Fruit fly (Drosophila melanogaster) whole organism, embryonic: Measurements from ENCODE around the gene nonC.

Experiments used
- Asciz ChIP-seq: fragments of 200-800 bp; sonication (Bioruptor generic); optimal IDR thresholded peaks from 2 replicates; lab custom pipeline; 2017; ENCODE audit warnings: missing biosample characterization, mild to moderate bottlenecking, missing genetic modification characterization, missing genetic modification reagents
- BEAF-32 ChIP-seq: fragments of 200-800 bp; sonication (Bioruptor generic); optimal IDR thresholded peaks from 3 replicates; lab custom pipeline; 2017; ENCODE audit warnings: missing biosample characterization, missing genetic modification characterization, mild to moderate bottlenecking, moderate library complexity, missing genetic modification reagents
- Bteb2 ChIP-seq: fragments of 200-800 bp; sonication (Bioruptor generic); optimal IDR thresholded peaks from 2 replicates; lab custom pipeline; 2016; ENCODE audit warnings: missing biosample characterization, missing genetic modification characterization
- CG10654 ChIP-seq: fragments of 200-800 bp; sonication (Bioruptor generic); optimal IDR thresholded peaks from 2 replicates; lab custom pipeline; 2016; ENCODE audit warnings: missing biosample characterization, missing genetic modification characterization
- CG11398 ChIP-seq: fragments of 200-800 bp; sonication (Bioruptor generic); optimal IDR thresholded peaks from 2 replicates; lab custom pipeline; 2016; ENCODE audit warnings: missing biosample characterization, missing genetic modification characterization
- CG11695 ChIP-seq: fragments of 200-800 bp; sonication (Bioruptor generic); IDR thresholded peaks from 3 replicates; pipeline ENCODE4 v1.3.6; 2022; ENCODE audit warnings: missing biosample characterization, missing genetic modification characterization
- CG12391 ChIP-seq: fragments of 200-800 bp; sonication (Bioruptor generic); optimal IDR thresholded peaks from 3 replicates; lab custom pipeline; 2018; ENCODE audit warnings: missing biosample characterization, mild to moderate bottlenecking, missing genetic modification characterization, moderate library complexity
- CG13894 ChIP-seq: fragments of 200-800 bp; sonication (Bioruptor generic); optimal IDR thresholded peaks from 3 replicates; lab custom pipeline; 2018; ENCODE audit warnings: missing biosample characterization, mild to moderate bottlenecking, missing genetic modification characterization, moderate library complexity
- CG14860 ChIP-seq: fragments of 200-800 bp; sonication (Bioruptor generic); IDR thresholded peaks from 3 replicates; pipeline ENCODE4 v1.3.6; 2022; ENCODE audit warnings: missing biosample characterization, missing genetic modification characterization; ENCODE audit not compliant: partially characterized antibody
- CG17359 ChIP-seq: fragments of 200-800 bp; sonication (Bioruptor generic); optimal IDR thresholded peaks from 3 replicates; lab custom pipeline; 2018; ENCODE audit warnings: missing biosample characterization, mild to moderate bottlenecking, missing genetic modification characterization, moderate library complexity
- CG17912 ChIP-seq: fragments of 200-800 bp; sonication (Bioruptor generic); optimal IDR thresholded peaks from 2 replicates; lab custom pipeline; 2018; ENCODE audit warnings: missing biosample characterization, mild to moderate bottlenecking, missing genetic modification characterization
- CG1792 ChIP-seq: fragments of 200-800 bp; sonication (Bioruptor generic); optimal IDR thresholded peaks from 2 replicates; lab custom pipeline; 2016; ENCODE audit warnings: missing biosample characterization, missing genetic modification characterization
- CG31224 ChIP-seq: fragments of 200-800 bp; sonication (Bioruptor generic); IDR thresholded peaks from 2 replicates; pipeline ENCODE4 v1.3.6; 2022; ENCODE audit warnings: missing biosample characterization, missing genetic modification characterization
- CG32532 ChIP-seq: fragments of 200-800 bp; sonication (Bioruptor generic); IDR thresholded peaks from 2 replicates; pipeline ENCODE4 v1.3.6; 2022; ENCODE audit warnings: missing biosample characterization, missing genetic modification characterization
- CG42726 ChIP-seq: fragments of 200-800 bp; sonication (Bioruptor generic); IDR thresholded peaks from 2 replicates; pipeline ENCODE4 v1.3.6; 2022; ENCODE audit warnings: missing biosample characterization, missing genetic modification characterization; ENCODE audit not compliant: partially characterized antibody
- CG4424 ChIP-seq: fragments of 200-800 bp; sonication (Bioruptor generic); optimal IDR thresholded peaks from 3 replicates; lab custom pipeline; 2016; ENCODE audit warnings: missing biosample characterization, missing genetic modification characterization
- CG7271 ChIP-seq: fragments of 200-800 bp; sonication (Bioruptor generic); optimal IDR thresholded peaks from 2 replicates; lab custom pipeline; 2018; ENCODE audit warnings: missing biosample characterization, mild to moderate bottlenecking, missing genetic modification characterization, moderate library complexity
- CTCF ChIP-seq: fragments of 200-800 bp; sonication (Bioruptor generic); optimal IDR thresholded peaks from 2 replicates; lab custom pipeline; 2017; ENCODE audit warnings: missing biosample characterization, mild to moderate bottlenecking, missing genetic modification characterization, moderate library complexity
- CrebB ChIP-seq: fragments of 200-800 bp; sonication (Bioruptor generic); optimal IDR thresholded peaks from 3 replicates; lab custom pipeline; 2018; ENCODE audit warnings: missing biosample characterization, mild to moderate bottlenecking, missing genetic modification characterization
- GATAe ChIP-seq: fragments of 200-800 bp; sonication (Bioruptor generic); conservative IDR thresholded peaks from 2 replicates; pipeline ENCODE4 v1.3.6; 2022; ENCODE audit warnings: missing biosample characterization, missing genetic modification characterization
- Lhr ChIP-seq: fragments of 200-800 bp; sonication (Bioruptor generic); optimal IDR thresholded peaks from 3 replicates; lab custom pipeline; 2017; ENCODE audit warnings: mild to moderate bottlenecking, missing biosample characterization, missing genetic modification reagents, missing genetic modification characterization
- MESR4 ChIP-seq: fragments of 200-800 bp; sonication (Bioruptor generic); optimal IDR thresholded peaks from 2 replicates; lab custom pipeline; 2018; ENCODE audit warnings: missing biosample characterization, mild to moderate bottlenecking, missing genetic modification characterization, moderate library complexity
- MTF-1 ChIP-seq: fragments of 200-800 bp; sonication (Bioruptor generic); optimal IDR thresholded peaks from 2 replicates; lab custom pipeline; 2018; ENCODE audit warnings: missing biosample characterization, mild to moderate bottlenecking, missing genetic modification characterization, borderline replicate concordance
- NFAT ChIP-seq: fragments of 200-800 bp; sonication (Bioruptor generic); IDR thresholded peaks from 2 replicates; pipeline ENCODE4 v1.3.6; 2022; ENCODE audit warnings: missing biosample characterization, missing genetic modification characterization
- Opbp ChIP-seq: fragments of 200-800 bp; sonication (Bioruptor generic); IDR thresholded peaks from 3 replicates; pipeline ENCODE4 v1.3.6; 2022; ENCODE audit warnings: missing biosample characterization, missing genetic modification characterization; ENCODE audit not compliant: partially characterized antibody
- Optix ChIP-seq: fragments of 200-800 bp; sonication (Bioruptor generic); IDR thresholded peaks from 3 replicates; pipeline ENCODE4 v1.3.6; 2022; ENCODE audit warnings: missing biosample characterization, missing genetic modification characterization
- Pdp1 ChIP-seq, 2 experiments: fragments of 200-800 bp; sonication (Bioruptor generic); optimal IDR thresholded peaks; 3 replicates each; lab custom pipeline; 2016; ENCODE audit warnings: missing biosample characterization in 2 of 2, missing genetic modification characterization in 2 of 2, mild to moderate bottlenecking in 1 of 2, moderate library complexity in 1 of 2
- Taf1 ChIP-seq: fragments of 200-800 bp; sonication (Bioruptor generic); IDR thresholded peaks from 2 replicates; pipeline ENCODE4 v1.3.6; 2022; ENCODE audit warnings: missing biosample characterization, missing genetic modification characterization
- ac ChIP-seq: fragments of 200-800 bp; sonication (Bioruptor generic); optimal IDR thresholded peaks from 3 replicates; lab custom pipeline; 2017; ENCODE audit warnings: missing biosample characterization, mild to moderate bottlenecking, missing genetic modification characterization
- ash1 ChIP-seq: fragments of 200-800 bp; sonication (Bioruptor generic); optimal IDR thresholded peaks from 2 replicates; lab custom pipeline; 2018; ENCODE audit warnings: missing biosample characterization, mild to moderate bottlenecking, missing genetic modification characterization
- bcd ChIP-seq: fragments of 200-800 bp; sonication (Bioruptor generic); optimal IDR thresholded peaks from 2 replicates; lab custom pipeline; 2017; ENCODE audit warnings: missing biosample characterization, mild to moderate bottlenecking, missing genetic modification characterization
- bowl ChIP-seq: fragments of 200-800 bp; sonication (Bioruptor generic); IDR thresholded peaks from 2 replicates; pipeline ENCODE4 v1.3.6; 2022; ENCODE audit warnings: missing biosample characterization, missing genetic modification characterization
- bsh ChIP-seq, 2 experiments: fragments of 200-800 bp; sonication (Bioruptor generic); optimal IDR thresholded peaks; 2 replicates each; lab custom pipeline; 2017 to 2018; ENCODE audit warnings: mild to moderate bottlenecking in 2 of 2, missing biosample characterization in 2 of 2, missing genetic modification characterization in 2 of 2, moderate library complexity in 1 of 2
- btn ChIP-seq: fragments of 200-800 bp; sonication (Bioruptor generic); optimal IDR thresholded peaks from 2 replicates; lab custom pipeline; 2016; ENCODE audit warnings: missing biosample characterization, missing genetic modification characterization
- dpn ChIP-seq, 2 experiments: fragments of 200-800 bp; sonication (Bioruptor generic); optimal IDR thresholded peaks; 3 replicates each; lab custom pipeline; 2016; ENCODE audit warnings: missing biosample characterization in 2 of 2, missing genetic modification characterization in 2 of 2
- exex ChIP-seq: fragments of 200-800 bp; sonication (Bioruptor generic); optimal IDR thresholded peaks from 4 replicates; lab custom pipeline; 2018; ENCODE audit warnings: missing biosample characterization, mild to moderate bottlenecking, missing genetic modification characterization, moderate library complexity
- fd64A ChIP-seq: fragments of 200-800 bp; sonication (Bioruptor generic); optimal IDR thresholded peaks from 3 replicates; lab custom pipeline; 2018; ENCODE audit warnings: missing biosample characterization, mild to moderate bottlenecking, missing genetic modification characterization
- fru ChIP-seq: fragments of >200 bp; optimal IDR thresholded peaks from 2 replicates; lab custom pipeline; 2017
- gcm2 ChIP-seq: fragments of 200-800 bp; sonication (Bioruptor generic); optimal IDR thresholded peaks from 2 replicates; lab custom pipeline; 2016; ENCODE audit warnings: missing biosample characterization, missing genetic modification characterization
- grn ChIP-seq: fragments of 200-800 bp; sonication (Bioruptor generic); optimal IDR thresholded peaks from 3 replicates; lab custom pipeline; 2017; ENCODE audit warnings: missing biosample characterization, missing genetic modification characterization
- ken ChIP-seq: fragments of 200-800 bp; sonication (Bioruptor generic); IDR thresholded peaks from 3 replicates; pipeline ENCODE4 v1.3.6; 2022; ENCODE audit warnings: missing biosample characterization, missing genetic modification characterization
- knrl ChIP-seq: fragments of 200-800 bp; sonication (Bioruptor generic); IDR thresholded peaks from 3 replicates; pipeline ENCODE4 v1.3.6; 2022; ENCODE audit warnings: missing biosample characterization, missing genetic modification characterization; ENCODE audit not compliant: partially characterized antibody
- lbe ChIP-seq: fragments of 200-800 bp; sonication (Bioruptor generic); optimal IDR thresholded peaks from 2 replicates; lab custom pipeline; 2016; ENCODE audit warnings: missing biosample characterization, mild to moderate bottlenecking, missing genetic modification characterization
- org-1 ChIP-seq: fragments of 200-800 bp; sonication (Bioruptor generic); optimal IDR thresholded peaks from 2 replicates; lab custom pipeline; 2017; ENCODE audit warnings: missing biosample characterization, missing genetic modification characterization
- pan ChIP-seq, 4 experiments: fragments of >200 bp in 3 of 4; fragments of 200-800 bp in 1 of 4; sonication (Bioruptor generic) in 1 of 4; optimal IDR thresholded peaks in 3 of 4; IDR thresholded peaks in 1 of 4; 2 replicates each; pipeline versions ENCODE4 v1.3.6 to Lab custom; 2017 to 2022; ENCODE audit warnings: missing biosample characterization in 2 of 4, missing genetic modification characterization in 2 of 4, mixed read lengths in 1 of 4
- pum ChIP-seq: fragments of 200-800 bp; sonication (Bioruptor generic); optimal IDR thresholded peaks from 2 replicates; lab custom pipeline; 2016; ENCODE audit warnings: missing biosample characterization, missing genetic modification characterization
- shn ChIP-seq: fragments of 200-800 bp; sonication (Bioruptor generic); optimal IDR thresholded peaks from 3 replicates; lab custom pipeline; 2016; ENCODE audit warnings: missing biosample characterization, missing genetic modification characterization
- sim ChIP-seq: fragments of 200-800 bp; sonication (Bioruptor generic); IDR thresholded peaks from 2 replicates; pipeline ENCODE4 v1.3.6; 2022; ENCODE audit warnings: missing biosample characterization, missing genetic modification characterization
- tin ChIP-seq: fragments of 200-800 bp; sonication (Bioruptor generic); optimal IDR thresholded peaks from 3 replicates; lab custom pipeline; 2016; ENCODE audit warnings: missing biosample characterization, missing genetic modification characterization
- unpg ChIP-seq: fragments of 200-800 bp; sonication (Bioruptor generic); optimal IDR thresholded peaks from 3 replicates; lab custom pipeline; 2018; ENCODE audit warnings: missing biosample characterization, mild to moderate bottlenecking, missing genetic modification characterization, moderate library complexity

The nonC gene

DNA sequence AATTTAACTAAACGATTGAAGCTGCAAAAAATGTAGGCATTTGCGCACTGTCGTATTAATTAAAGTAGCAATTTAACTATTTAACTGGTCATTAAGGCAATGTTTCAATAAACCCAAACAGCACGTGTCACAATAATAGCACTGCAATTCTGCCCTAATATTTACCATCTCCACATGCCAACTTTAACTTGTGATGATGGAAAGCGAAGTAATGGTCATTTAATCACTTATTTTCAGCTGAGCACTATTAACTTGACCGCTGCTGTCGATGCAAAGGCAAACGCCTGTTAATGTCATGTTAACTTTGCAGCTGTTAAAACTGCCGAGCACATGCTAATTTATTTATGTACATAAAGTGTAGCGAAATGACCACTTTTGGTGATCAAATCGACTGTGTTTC is 30.1 kb upstream of the nonC start (continued):
- TF ChIP-seq bowl (GFP tag; lab: Robert Waterston, UW), result peak; percentile 66; the same call in 1 of the 2 replicates
- peak; percentile 79 for TF ChIP-seq CG4424 (GFP tag; lab: Kevin White, UChicago)
- peak; percentile 77 for TF ChIP-seq Bteb2
- peak; percentile 77 for TF ChIP-seq CG31224 (GFP tag; lab: Robert Waterston, UW)
- TF ChIP-seq CG17912, result peak; percentile 29
- TF ChIP-seq CrebB (tag; lab: Kevin White, UChicago), result peak; percentile 76
- TF ChIP-seq Opbp (GFP tag; lab: Robert Waterston, UW), result no peak
- no peak for TF ChIP-seq CG14860 (GFP tag; lab: Robert Waterston, UW)
- peak; percentile 35 for TF ChIP-seq CTCF (GFP tag; lab: Kevin White, UChicago)
- peak; percentile 41 for TF ChIP-seq Lhr (GFP tag; lab: Kevin White, UChicago)
- TF ChIP-seq exex (tag; lab: Kevin White, UChicago), result peak; percentile 12
- TF ChIP-seq org-1 (GFP tag; lab: Kevin White, UChicago), result peak; percentile 74
- TF ChIP-seq unpg (GFP tag; lab: Kevin White, UChicago), result peak; percentile 88
- TF ChIP-seq CG17359, result peak; percentile 86
- peak; percentile 70 for TF ChIP-seq Taf1 (GFP tag; lab: Robert Waterston, UW)
- TF ChIP-seq knrl (GFP tag; lab: Robert Waterston, UW), result no peak
- peak; percentile 69 for TF ChIP-seq tin
- peak; percentile 56 for TF ChIP-seq pum (GFP tag; lab: Kevin White, UChicago)
- peak; percentile 62 for TF ChIP-seq MTF-1 (GFP tag; lab: Kevin White, UChicago)
- TF ChIP-seq pan (optimal IDR thresholded peaks at IDR 0.05; lab: Kevin White, UChicago), result no peak
- TF ChIP-seq pan (GFP tag; optimal IDR thresholded peaks at IDR 0.05 in 1 of 2, IDR thresholded peaks at IDR 0.05 in 1 of 2), result peak in 1 of 2 experiments; percentile 92
- TF ChIP-seq Asciz (GFP tag; lab: Kevin White, UChicago), result peak; percentile 73
- peak; percentile 86 for TF ChIP-seq CG32532 (GFP tag; lab: Robert Waterston, UW)
- peak; percentile 59; the same call in 1 of the 2 replicates for TF ChIP-seq sim (GFP tag; lab: Robert Waterston, UW)
- peak; percentile 87 for TF ChIP-seq ken (GFP tag; lab: Robert Waterston, UW)
- peak; percentile 28 for TF ChIP-seq CG11398 (GFP tag; lab: Kevin White, UChicago)
- TF ChIP-seq fru (lab: Kevin White, UChicago), result no peak
- peak; percentile 67 for TF ChIP-seq CG1792
- no peak for TF ChIP-seq CG42726 (GFP tag; lab: Robert Waterston, UW)
- peak; percentile 84 to 90 for TF ChIP-seq dpn (GFP tag; optimal IDR thresholded peaks at IDR 0.05; lab: Kevin White, UChicago)
- peak; percentile 72 for TF ChIP-seq CG12391 (tag; lab: Kevin White, UChicago)
- TF ChIP-seq BEAF-32, result no peak
- peak in 1 of 2 experiments; percentile 69 for TF ChIP-seq bsh (GFP tag; optimal IDR thresholded peaks at IDR 0.05; lab: Kevin White, UChicago)
- peak; percentile 74 for TF ChIP-seq CG10654 (GFP tag; lab: Kevin White, UChicago)
- peak; percentile 82 for TF ChIP-seq bcd (GFP tag; lab: Kevin White, UChicago)
- TF ChIP-seq CG13894 (tag; lab: Kevin White, UChicago), result peak; percentile 31
- TF ChIP-seq GATAe (GFP tag; lab: Robert Waterston, UW), result no peak
- peak; percentile 36 for TF ChIP-seq ac (GFP tag; lab: Kevin White, UChicago)
- peak; percentile 12 for TF ChIP-seq fd64A (GFP tag; lab: Kevin White, UChicago)
- TF ChIP-seq Pdp1 (GFP tag; optimal IDR thresholded peaks at IDR 0.05; lab: Kevin White, UChicago), result peak; percentile 72 to 76
- peak; percentile 85 for TF ChIP-seq NFAT (GFP tag; lab: Robert Waterston, UW)
- TF ChIP-seq shn, result peak; percentile 61
- TF ChIP-seq btn, result peak; percentile 51
- TF ChIP-seq MESR4, result peak; percentile 13
- peak; percentile 86 for TF ChIP-seq Optix (GFP tag; lab: Robert Waterston, UW)
- TF ChIP-seq CG11695, result peak; percentile 83; the same call in 2 of the 3 replicates
- no peak for TF ChIP-seq ash1 (GFP tag; lab: Kevin White, UChicago)
- no peak for TF ChIP-seq CG7271 (tag; lab: Kevin White, UChicago)
- TF ChIP-seq grn, result no peak
- TF ChIP-seq lbe (GFP tag; lab: Kevin White, UChicago), result no peak
- TF ChIP-seq gcm2 (GFP tag; lab: Kevin White, UChicago), result peak; percentile 77
